Fruit fly (Drosophila melanogaster) whole organism, embryonic: ENCODE data around the gene meigo.

ENCODE experiments used
- Atf3 ChIP-seq: fragments of 200-800 bp; sonication (Bioruptor generic); optimal IDR thresholded peaks from 3 replicates; lab custom pipeline; 2016; ENCODE audit warnings: missing biosample characterization, missing genetic modification characterization
- CG10431 ChIP-seq: fragments of 200-800 bp; sonication (Bioruptor generic); optimal IDR thresholded peaks from 3 replicates; lab custom pipeline; 2018; ENCODE audit warnings: missing biosample characterization, mild to moderate bottlenecking, missing genetic modification characterization
- CG10654 ChIP-seq: fragments of 200-800 bp; sonication (Bioruptor generic); optimal IDR thresholded peaks from 2 replicates; lab custom pipeline; 2016; ENCODE audit warnings: missing biosample characterization, missing genetic modification characterization
- CG12104 ChIP-seq: fragments of 200-800 bp; sonication (Bioruptor generic); optimal IDR thresholded peaks from 3 replicates; lab custom pipeline; 2016; ENCODE audit warnings: missing biosample characterization, missing genetic modification characterization
- CG14710 ChIP-seq: fragments of 200-800 bp; sonication (Bioruptor generic); optimal IDR thresholded peaks from 3 replicates; lab custom pipeline; 2019; ENCODE audit warnings: missing biosample characterization, mild to moderate bottlenecking, missing genetic modification characterization, moderate library complexity
- CG16815 ChIP-seq: fragments of 200-800 bp; sonication (Bioruptor generic); optimal IDR thresholded peaks from 3 replicates; lab custom pipeline; 2017; ENCODE audit warnings: missing biosample characterization, mild to moderate bottlenecking, missing genetic modification characterization
- CG17829 ChIP-seq: fragments of 200-800 bp; optimal IDR thresholded peaks from 2 replicates; lab custom pipeline; 2019; ENCODE audit warnings: missing biosample characterization, mild to moderate bottlenecking, missing genetic modification characterization, moderate library complexity
- CG18011 ChIP-seq: fragments of 200-800 bp; sonication (Bioruptor generic); optimal IDR thresholded peaks from 2 replicates; lab custom pipeline; 2017; ENCODE audit warnings: missing biosample characterization, missing genetic modification characterization, mild to moderate bottlenecking, moderate library complexity, missing genotype
- CG3407 ChIP-seq: fragments of 200-800 bp; sonication (Bioruptor generic); optimal IDR thresholded peaks from 2 replicates; lab custom pipeline; 2018; ENCODE audit warnings: missing biosample characterization, mild to moderate bottlenecking, missing genetic modification characterization
- CG4360 ChIP-seq: fragments of 200-800 bp; sonication (Bioruptor generic); IDR thresholded peaks from 2 replicates; pipeline ENCODE4 v1.3.6; 2022; ENCODE audit warnings: missing biosample characterization, missing genetic modification characterization
- CG4730 ChIP-seq: fragments of 200-800 bp; sonication (Bioruptor generic); IDR thresholded peaks from 2 replicates; pipeline ENCODE4 v1.3.6; 2022; ENCODE audit warnings: missing biosample characterization, missing genetic modification characterization
- CG5953 ChIP-seq: fragments of 200-800 bp; sonication (Bioruptor generic); IDR thresholded peaks from 2 replicates; pipeline ENCODE4 v1.3.6; 2022; ENCODE audit warnings: missing biosample characterization, missing genetic modification characterization
- CG6683 ChIP-seq: fragments of 200-800 bp; sonication (Bioruptor generic); optimal IDR thresholded peaks from 2 replicates; lab custom pipeline; 2017; ENCODE audit warnings: missing biosample characterization, mild to moderate bottlenecking, missing genetic modification characterization, missing genetic modification reagents
- CG6813 ChIP-seq: fragments of 200-800 bp; sonication (Bioruptor generic); optimal IDR thresholded peaks from 2 replicates; lab custom pipeline; 2017; ENCODE audit warnings: missing biosample characterization, missing genetic modification characterization, mild to moderate bottlenecking, moderate library complexity, missing genetic modification reagents
- CG7271 ChIP-seq: fragments of 200-800 bp; sonication (Bioruptor generic); optimal IDR thresholded peaks from 2 replicates; lab custom pipeline; 2018; ENCODE audit warnings: missing biosample characterization, mild to moderate bottlenecking, missing genetic modification characterization, moderate library complexity
- CG9609 ChIP-seq: fragments of 200-800 bp; sonication (Bioruptor generic); optimal IDR thresholded peaks from 3 replicates; lab custom pipeline; 2016; ENCODE audit warnings: missing biosample characterization, missing genetic modification characterization
- CTCF ChIP-seq: fragments of 200-800 bp; sonication (Bioruptor generic); optimal IDR thresholded peaks from 2 replicates; lab custom pipeline; 2017; ENCODE audit warnings: missing biosample characterization, mild to moderate bottlenecking, missing genetic modification characterization, moderate library complexity
- Dfd ChIP-seq, 2 experiments: fragments of >200 bp; optimal IDR thresholded peaks; 2 replicates each; lab custom pipeline; 2017; ENCODE audit warnings: missing biosample characterization in 2 of 2, missing genetic modification characterization in 2 of 2
- Elba2 ChIP-seq: fragments of 200-800 bp; sonication (Bioruptor generic); optimal IDR thresholded peaks from 3 replicates; lab custom pipeline; 2016; ENCODE audit warnings: missing biosample characterization, missing genetic modification characterization
- Fer1 ChIP-seq: fragments of 200-800 bp; sonication (Bioruptor generic); optimal IDR thresholded peaks from 2 replicates; lab custom pipeline; 2017; ENCODE audit warnings: missing biosample characterization, mild to moderate bottlenecking, missing genetic modification characterization
- HmgD ChIP-seq: fragments of 200-800 bp; sonication (Bioruptor generic); optimal IDR thresholded peaks from 3 replicates; lab custom pipeline; 2016; ENCODE audit warnings: missing biosample characterization, missing genetic modification characterization
- Hr3 ChIP-seq: fragments of 200-800 bp; sonication (Bioruptor generic); optimal IDR thresholded peaks from 3 replicates; lab custom pipeline; 2016; ENCODE audit warnings: missing biosample characterization, missing genetic modification characterization
- Mes4 ChIP-seq: fragments of 200-800 bp; sonication (Bioruptor generic); optimal IDR thresholded peaks from 2 replicates; lab custom pipeline; 2016; ENCODE audit warnings: missing biosample characterization, missing genetic modification characterization
- NFAT ChIP-seq: fragments of 200-800 bp; sonication (Bioruptor generic); IDR thresholded peaks from 2 replicates; pipeline ENCODE4 v1.3.6; 2022; ENCODE audit warnings: missing biosample characterization, missing genetic modification characterization
- Ptx1 ChIP-seq: fragments of 200-800 bp; sonication (Bioruptor generic); IDR thresholded peaks from 2 replicates; pipeline ENCODE4 v1.3.6; 2022; ENCODE audit warnings: missing biosample characterization, missing genetic modification characterization
- Sry-β ChIP-seq: fragments of 200-800 bp; sonication (Bioruptor generic); optimal IDR thresholded peaks from 2 replicates; lab custom pipeline; 2018; ENCODE audit warnings: missing biosample characterization, mild to moderate bottlenecking, missing genetic modification characterization, moderate library complexity
- Sry-δ ChIP-seq: fragments of 200-800 bp; sonication (Bioruptor generic); optimal IDR thresholded peaks from 2 replicates; lab custom pipeline; 2016; ENCODE audit warnings: missing biosample characterization, missing genetic modification characterization
- Stat92E ChIP-seq, 3 experiments: fragments of >200 bp in 2 of 3; fragments of 200-800 bp in 1 of 3; sonication (Bioruptor generic) in 1 of 3; optimal IDR thresholded peaks; 2 replicates each; lab custom pipeline; 2017 to 2019; ENCODE audit warnings: missing biosample characterization in 3 of 3, missing genetic modification characterization in 3 of 3, mild to moderate bottlenecking in 1 of 3, moderate library complexity in 1 of 3
- ase ChIP-seq: fragments of 200-800 bp; sonication (Bioruptor generic); IDR thresholded peaks from 3 replicates; pipeline ENCODE4 v1.3.6; 2022; ENCODE audit warnings: missing biosample characterization, missing genetic modification characterization
- ash1 ChIP-seq: fragments of 200-800 bp; sonication (Bioruptor generic); optimal IDR thresholded peaks from 2 replicates; lab custom pipeline; 2018; ENCODE audit warnings: missing biosample characterization, mild to moderate bottlenecking, missing genetic modification characterization
- chif ChIP-seq, 2 experiments: fragments of 200-800 bp; sonication (Bioruptor generic); optimal IDR thresholded peaks; 3 replicates each; lab custom pipeline; 2016; ENCODE audit warnings: missing biosample characterization in 2 of 2, missing genetic modification characterization in 2 of 2
- cwo ChIP-seq: fragments of 200-800 bp; sonication (Bioruptor generic); optimal IDR thresholded peaks from 3 replicates; lab custom pipeline; 2017; ENCODE audit warnings: missing biosample characterization, missing genetic modification characterization, mild to moderate bottlenecking, moderate library complexity, missing genetic modification reagents
- da ChIP-seq: fragments of 200-800 bp; sonication (Bioruptor generic); optimal IDR thresholded peaks from 2 replicates; lab custom pipeline; 2016; ENCODE audit warnings: missing biosample characterization, missing genetic modification characterization
- dpn ChIP-seq, 2 experiments: fragments of 200-800 bp; sonication (Bioruptor generic); optimal IDR thresholded peaks; 3 replicates each; lab custom pipeline; 2016; ENCODE audit warnings: missing biosample characterization in 2 of 2, missing genetic modification characterization in 2 of 2
- emc ChIP-seq: fragments of 200-800 bp; sonication (Bioruptor generic); optimal IDR thresholded peaks from 2 replicates; lab custom pipeline; 2016; ENCODE audit warnings: missing biosample characterization, missing genetic modification characterization
- en ChIP-seq: fragments of 200-800 bp; sonication (Bioruptor generic); optimal IDR thresholded peaks from 2 replicates; lab custom pipeline; 2016; ENCODE audit warnings: missing biosample characterization, missing genetic modification characterization
- fd96Cb ChIP-seq: fragments of 200-800 bp; sonication (Bioruptor generic); optimal IDR thresholded peaks from 2 replicates; lab custom pipeline; 2018; ENCODE audit warnings: missing biosample characterization, mild to moderate bottlenecking, missing genetic modification characterization, moderate library complexity
- gcm ChIP-seq: fragments of 200-800 bp; sonication (Bioruptor generic); optimal IDR thresholded peaks from 2 replicates; lab custom pipeline; 2019; ENCODE audit warnings: missing biosample characterization, mild to moderate bottlenecking, missing genetic modification characterization, moderate library complexity
- jumu ChIP-seq: fragments of 200-800 bp; sonication (Bioruptor generic); optimal IDR thresholded peaks from 3 replicates; lab custom pipeline; 2016; ENCODE audit warnings: missing biosample characterization, missing genetic modification characterization
- lilli ChIP-seq: fragments of 200-800 bp; sonication (Bioruptor generic); optimal IDR thresholded peaks from 3 replicates; lab custom pipeline; 2016; ENCODE audit warnings: missing biosample characterization, missing genetic modification characterization
- luna ChIP-seq: fragments of 200-800 bp; sonication (Bioruptor generic); optimal IDR thresholded peaks from 2 replicates; lab custom pipeline; 2016; ENCODE audit warnings: missing biosample characterization, missing genetic modification characterization
- mirr ChIP-seq: fragments of 200-800 bp; sonication (Bioruptor generic); optimal IDR thresholded peaks from 3 replicates; lab custom pipeline; 2018; ENCODE audit warnings: missing biosample characterization, mild to moderate bottlenecking, missing genetic modification characterization
- nerfin-1 ChIP-seq: fragments of 200-800 bp; sonication (Bioruptor generic); optimal IDR thresholded peaks from 3 replicates; lab custom pipeline; 2019; ENCODE audit warnings: missing biosample characterization, mild to moderate bottlenecking, missing genetic modification characterization, moderate library complexity
- nmo ChIP-seq: fragments of 200-800 bp; sonication (Bioruptor generic); optimal IDR thresholded peaks from 2 replicates; lab custom pipeline; 2018; ENCODE audit warnings: missing biosample characterization, mild to moderate bottlenecking, missing genetic modification characterization, moderate library complexity
- onecut ChIP-seq: fragments of 200-800 bp; sonication (Bioruptor generic); IDR thresholded peaks from 2 replicates; pipeline ENCODE4 v1.3.6; 2022; ENCODE audit warnings: missing biosample characterization, missing genetic modification characterization
- peb ChIP-seq: fragments of 200-800 bp; sonication (Bioruptor generic); IDR thresholded peaks from 2 replicates; pipeline ENCODE4 v1.3.6; 2022; ENCODE audit warnings: missing biosample characterization, missing genetic modification characterization
- phol ChIP-seq: fragments of 200-800 bp; sonication (Bioruptor generic); optimal IDR thresholded peaks from 3 replicates; lab custom pipeline; 2018; ENCODE audit warnings: missing biosample characterization, mild to moderate bottlenecking, missing genetic modification characterization, moderate library complexity
- ranshi ChIP-seq: fragments of 200-800 bp; sonication (Bioruptor generic); IDR thresholded peaks from 2 replicates; pipeline ENCODE4 v1.3.6; 2022; ENCODE audit warnings: missing biosample characterization, missing genetic modification characterization
- sima ChIP-seq: fragments of 200-800 bp; sonication (Bioruptor generic); optimal IDR thresholded peaks from 2 replicates; lab custom pipeline; 2016; ENCODE audit warnings: missing biosample characterization, missing genetic modification characterization
- sisA ChIP-seq: fragments of 200-800 bp; sonication (Bioruptor generic); IDR thresholded peaks from 2 replicates; pipeline ENCODE4 v1.3.6; 2022; ENCODE audit warnings: missing biosample characterization, missing genetic modification characterization
- sqz ChIP-seq: fragments of 200-800 bp; sonication (Bioruptor generic); optimal IDR thresholded peaks from 3 replicates; lab custom pipeline; 2018; ENCODE audit warnings: missing biosample characterization, mild to moderate bottlenecking, missing genetic modification characterization

Gene meigo

DNA sequence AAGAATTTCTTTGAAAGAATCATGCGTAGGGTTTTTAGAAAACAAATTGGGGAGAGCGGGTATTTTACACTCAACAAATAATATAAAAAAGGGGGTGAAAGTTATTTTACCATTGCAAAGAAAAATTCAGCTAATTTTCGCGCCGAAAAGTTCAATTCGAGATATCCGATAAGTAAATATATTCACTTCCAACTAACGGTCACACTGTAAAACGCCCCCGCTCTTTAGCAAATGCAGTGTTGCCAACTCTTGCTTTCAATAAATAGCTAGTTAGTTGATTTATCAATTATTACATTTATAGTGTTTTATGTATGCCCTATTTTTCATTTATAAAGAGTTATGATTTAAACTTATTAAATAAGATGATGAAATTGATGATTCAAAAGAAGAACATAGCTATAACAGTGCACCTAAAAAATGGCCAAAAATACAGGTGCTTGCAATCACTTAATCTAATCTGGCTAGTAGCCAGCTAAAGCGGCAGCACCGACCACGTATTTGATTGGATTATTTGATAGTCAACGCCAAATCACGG, at the start of gene meigo:
Gene meigo, plus strand, starts transcription at position 51 of the 535 bp plus-strand sequence.
- TF ChIP-seq CG5953 (GFP tag; lab: Robert Waterston, UW) (no peak), CG18011 (peak; percentile 54), jumu (GFP tag; lab: Kevin White, UChicago) (peak; percentile 40), ash1 (GFP tag; lab: Kevin White, UChicago) (no peak), CG4360 (no peak), Elba2 (GFP tag; lab: Kevin White, UChicago) (peak; percentile 74), nmo (GFP tag; lab: Kevin White, UChicago) (peak; percentile 86), ranshi (0 out of 2 replicates have a peak, but pooled peaks have one; percentile 28), lilli (peak; percentile 84), Sry-β (peak; percentile 99), CG4730 (GFP tag; lab: Robert Waterston, UW) (0 out of 2 replicates have a peak, but pooled peaks have one; percentile 23), CG10431 (GFP tag; lab: Kevin White, UChicago) (no peak), luna (GFP tag; lab: Kevin White, UChicago) (no peak), en (GFP tag; lab: Kevin White, UChicago) (no peak), NFAT (GFP tag; lab: Robert Waterston, UW) (peak; percentile 70; the same call in 1 of the 2 replicates), mirr (GFP tag; lab: Kevin White, UChicago) (peak; percentile 10), HmgD (GFP tag; lab: Kevin White, UChicago) (no peak), CTCF (GFP tag; lab: Kevin White, UChicago) (peak; percentile 15), Sry-δ (GFP tag; lab: Kevin White, UChicago) (peak; percentile 59), ase (no peak), Ptx1 (GFP tag; lab: Robert Waterston, UW) (peak; percentile 77), Hr3 (GFP tag; lab: Kevin White, UChicago) (peak; percentile 68), chif (GFP tag; optimal IDR thresholded peaks at IDR 0.05; lab: Kevin White, UChicago) (peak in 1 of 2 experiments; percentile 22), phol (tag; lab: Kevin White, UChicago) (peak; percentile 81), Fer1 (GFP tag; lab: Kevin White, UChicago) (peak; percentile 75), dpn (GFP tag; optimal IDR thresholded peaks at IDR 0.05; lab: Kevin White, UChicago) (peak; percentile 62 to 72), Dfd (GFP tag; optimal IDR thresholded peaks at IDR 0.05; lab: Kevin White, UChicago) (no peak), emc (GFP tag; lab: Kevin White, UChicago) (peak; percentile 9), CG7271 (tag; lab: Kevin White, UChicago) (no peak), CG3407 (GFP tag; lab: Kevin White, UChicago) (no peak), CG12104 (GFP tag; lab: Kevin White, UChicago) (peak; percentile 21), gcm (peak; percentile 51), CG17829 (tag; lab: Kevin White, UChicago) (peak; percentile 85), sqz (GFP tag; lab: Kevin White, UChicago) (no peak), Stat92E (GFP tag; optimal IDR thresholded peaks at IDR 0.05; lab: Kevin White, UChicago) (peak in 1 of 3 experiments; percentile 63), CG6813 (GFP tag; lab: Kevin White, UChicago) (no peak), onecut (peak; percentile 9; the same call in 1 of the 2 replicates), peb (GFP tag; lab: Robert Waterston, UW) (peak; percentile 43; the same call in 1 of the 2 replicates), Atf3 (GFP tag; lab: Kevin White, UChicago) (peak; percentile 19), fd96Cb (tag; lab: Kevin White, UChicago) (peak; percentile 54), CG9609 (no peak), CG14710 (peak; percentile 83), CG16815 (GFP tag; lab: Kevin White, UChicago) (peak; percentile 41), CG10654 (GFP tag; lab: Kevin White, UChicago) (peak; percentile 67), sima (GFP tag; lab: Kevin White, UChicago) (no peak), Mes4 (no peak), sisA (GFP tag; lab: Robert Waterston, UW) (peak; percentile 32; the same call in 1 of the 2 replicates), cwo (GFP tag; lab: Kevin White, UChicago) (peak; percentile 14), da (GFP tag; lab: Kevin White, UChicago) (peak; percentile 38), CG6683 (peak; percentile 9), nerfin-1 (tag; lab: Kevin White, UChicago) (peak; percentile 74)
